Worm (Caenorhabditis elegans) whole organism, L2 larva: ENCODE measurements around the gene str-264.

Source experiments
- C34F6.9 ChIP-seq: fragments of 150-350 bp; optimal IDR thresholded peaks from 2 replicates; lab custom pipeline; 2014; ENCODE audit warnings: missing biosample characterization, missing genetic modification characterization
- F13H6.1 ChIP-seq: sonication (generic microtip); optimal IDR thresholded peaks from 2 replicates; lab custom pipeline; 2016; ENCODE audit warnings: missing genetic modification characterization, missing compliant biosample characterization
- R02D3.7 ChIP-seq: fragments of 150-350 bp; optimal IDR thresholded peaks from 2 replicates; lab custom pipeline; 2014; ENCODE audit warnings: missing biosample characterization, missing genetic modification characterization
- aly-2 ChIP-seq: fragments of 150-350 bp; optimal IDR thresholded peaks from 2 replicates; lab custom pipeline; 2014; ENCODE audit warnings: missing biosample characterization, missing genetic modification characterization
- ama-1 ChIP-seq: fragments of 150-350 bp; optimal IDR thresholded peaks from 2 replicates; lab custom pipeline; 2018; ENCODE audit warnings: inconsistent platforms
- blmp-1 ChIP-seq: sonication (generic microtip); optimal IDR thresholded peaks from 2 replicates; lab custom pipeline; 2017; ENCODE audit warnings: missing genetic modification characterization, mild to moderate bottlenecking, missing compliant biosample characterization, antibody characterized with exemption, moderate library complexity; ENCODE audit not compliant: insufficient read depth
- ceh-16 ChIP-seq: fragments of 150-350 bp; optimal IDR thresholded peaks from 2 replicates; lab custom pipeline; 2014; ENCODE audit warnings: missing biosample characterization, missing genetic modification characterization
- ceh-82 ChIP-seq: fragments of 150-350 bp; optimal IDR thresholded peaks from 2 replicates; lab custom pipeline; 2014; ENCODE audit warnings: missing biosample characterization, missing genetic modification characterization
- dmd-4 ChIP-seq: sonication (generic microtip); optimal IDR thresholded peaks from 2 replicates; lab custom pipeline; 2017; ENCODE audit warnings: missing biosample characterization, missing genetic modification characterization
- egl-27 ChIP-seq: sonication (generic microtip); optimal IDR thresholded peaks from 3 replicates; lab custom pipeline; 2017; ENCODE audit warnings: missing biosample characterization, missing genetic modification reagents, missing genetic modification characterization
- elt-1 ChIP-seq: fragments of 150-350 bp; optimal IDR thresholded peaks from 2 replicates; lab custom pipeline; 2014; ENCODE audit warnings: missing biosample characterization, missing genetic modification characterization
- fos-1 ChIP-seq: fragments of 150-350 bp; optimal IDR thresholded peaks from 2 replicates; lab custom pipeline; 2014; ENCODE audit warnings: missing biosample characterization, missing genetic modification characterization
- lin-11 ChIP-seq: fragments of 150-350 bp; sonication (generic microtip); optimal IDR thresholded peaks from 2 replicates; lab custom pipeline; 2014; ENCODE audit warnings: missing biosample characterization, missing genetic modification characterization, inconsistent platforms, mixed read lengths
- lin-13 ChIP-seq: fragments of 150-350 bp; optimal IDR thresholded peaks from 2 replicates; lab custom pipeline; 2014; ENCODE audit warnings: missing biosample characterization, missing genetic modification reagents, missing genetic modification characterization
- lin-39 ChIP-seq: fragments of 150-350 bp; optimal IDR thresholded peaks from 2 replicates; lab custom pipeline; 2014; ENCODE audit warnings: missing biosample characterization, missing genetic modification reagents, missing genetic modification characterization
- lsy-2 ChIP-seq, 2 experiments: fragments of 150-350 bp in 1 of 2; sonication (generic microtip) in 1 of 2; optimal IDR thresholded peaks; 2 replicates each; lab custom pipeline; 2014 to 2017; ENCODE audit warnings: missing biosample characterization in 2 of 2, missing genetic modification characterization in 2 of 2
- mab-5 ChIP-seq: fragments of 150-350 bp; optimal IDR thresholded peaks from 2 replicates; lab custom pipeline; 2014; ENCODE audit warnings: missing biosample characterization, missing genetic modification characterization
- mbf-1 ChIP-seq: sonication (generic microtip); optimal IDR thresholded peaks from 2 replicates; lab custom pipeline; 2017; ENCODE audit warnings: missing biosample characterization, missing genetic modification characterization
- mdl-1 ChIP-seq, 2 experiments: fragments of 150-350 bp in 1 of 2; sonication (generic microtip) in 1 of 2; optimal IDR thresholded peaks; 2 replicates each; lab custom pipeline; 2017; ENCODE audit warnings: missing biosample characterization in 2 of 2, missing genetic modification characterization in 2 of 2
- nhr-10 ChIP-seq: sonication (generic microtip); optimal IDR thresholded peaks from 2 replicates; lab custom pipeline; 2017; ENCODE audit warnings: missing biosample characterization, missing genetic modification characterization
- nhr-12 ChIP-seq: fragments of 150-350 bp; optimal IDR thresholded peaks from 2 replicates; lab custom pipeline; 2014; ENCODE audit warnings: missing biosample characterization, missing genetic modification characterization
- nhr-21 ChIP-seq: fragments of 150-350 bp; optimal IDR thresholded peaks from 2 replicates; lab custom pipeline; 2014; ENCODE audit warnings: missing biosample characterization, missing genetic modification characterization
- nhr-237 ChIP-seq: fragments of 150-350 bp; optimal IDR thresholded peaks from 2 replicates; lab custom pipeline; 2014; ENCODE audit warnings: missing biosample characterization, missing genetic modification characterization
- nhr-6 ChIP-seq: fragments of 150-350 bp; optimal IDR thresholded peaks from 2 replicates; lab custom pipeline; 2014; ENCODE audit warnings: missing biosample characterization, missing genetic modification characterization
- peb-1 ChIP-seq: fragments of 150-350 bp; optimal IDR thresholded peaks from 2 replicates; lab custom pipeline; 2014; ENCODE audit warnings: missing biosample characterization, missing genetic modification characterization
- sem-4 ChIP-seq: fragments of 150-350 bp; optimal IDR thresholded peaks from 2 replicates; lab custom pipeline; 2014; ENCODE audit warnings: missing biosample characterization, missing genetic modification reagents, missing genetic modification characterization
- skn-1 ChIP-seq: sonication (generic microtip); optimal IDR thresholded peaks from 2 replicates; lab custom pipeline; 2017; ENCODE audit warnings: missing biosample characterization, missing genetic modification characterization
- sma-9 ChIP-seq, 2 experiments: fragments of 150-350 bp in 1 of 2; sonication (generic microtip) in 1 of 2; optimal IDR thresholded peaks; 2 replicates each; lab custom pipeline; 2014 to 2016; ENCODE audit warnings: missing genetic modification characterization in 2 of 2, mild to moderate bottlenecking in 1 of 2, missing biosample characterization in 1 of 2, missing compliant biosample characterization in 1 of 2, missing genetic modification reagents in 1 of 2, moderate library complexity in 1 of 2
- snpc-4 ChIP-seq: fragments of 150-350 bp; optimal IDR thresholded peaks from 2 replicates; lab custom pipeline; 2014; ENCODE audit warnings: missing biosample characterization, missing genetic modification characterization
- unc-39 ChIP-seq: fragments of 150-350 bp; optimal IDR thresholded peaks from 2 replicates; lab custom pipeline; 2014; ENCODE audit warnings: missing biosample characterization, missing genetic modification characterization
- zag-1 ChIP-seq: fragments of 150-350 bp; optimal IDR thresholded peaks from 2 replicates; lab custom pipeline; 2014; ENCODE audit warnings: missing biosample characterization, missing genetic modification characterization
- ztf-1 ChIP-seq: fragments of 200-800 bp; sonication (Bioruptor generic); conservative IDR thresholded peaks from 2 replicates; pipeline ENCODE4 v1.3.6; 2022; ENCODE audit warnings: missing genetic modification characterization, missing compliant biosample characterization
- ztf-11 ChIP-seq: sonication (generic microtip); optimal IDR thresholded peaks from 2 replicates; lab custom pipeline; 2017; ENCODE audit warnings: missing biosample characterization, missing genetic modification characterization
- ztf-4 ChIP-seq: fragments of 150-350 bp; optimal IDR thresholded peaks from 2 replicates; lab custom pipeline; 2014; ENCODE audit warnings: missing biosample characterization, missing genetic modification characterization

str-264 gene

ce11 chrV:15529069-15529468 is 36.7 kb upstream of the str-264 start, which contains the start of gene srh-276:
Gene srh-276 (plus strand): TSS chrV:15529369.
- TF ChIP-seq ceh-16 (tag; lab: Kevin White, UChicago), result no peak
- no peak for TF ChIP-seq snpc-4 (tag; lab: Kevin White, UChicago)
- TF ChIP-seq lsy-2 (tag; optimal IDR thresholded peaks at IDR 0.05; lab: Kevin White, UChicago), result no peak
- TF ChIP-seq lin-13 (GFP tag; lab: Kevin White, UChicago), result no peak
- TF ChIP-seq lin-11 (tag; lab: Kevin White, UChicago), result no peak
- TF ChIP-seq ztf-1 (GFP tag; lab: Robert Waterston, UW), result no peak
- no peak for TF ChIP-seq ztf-4 (tag; lab: Kevin White, UChicago)

DNA sequence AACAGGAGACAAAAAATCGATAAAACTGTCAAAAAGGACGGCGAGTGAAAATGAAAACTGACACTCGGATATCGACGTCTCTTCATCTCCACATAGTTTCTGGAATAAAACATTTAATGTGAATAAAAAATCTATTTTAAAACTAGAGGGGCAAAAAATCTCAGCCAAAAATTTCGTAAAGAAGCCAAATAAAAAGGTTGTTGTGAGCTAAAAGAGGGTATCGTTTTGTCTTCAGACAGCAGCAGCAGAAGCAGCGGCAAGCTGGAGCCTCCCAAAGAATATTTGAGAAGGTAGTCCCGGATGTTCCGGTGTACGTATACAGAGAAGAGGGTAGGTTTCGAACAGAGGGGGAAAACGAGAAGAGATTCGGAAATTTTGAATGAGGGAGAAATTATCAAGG is 29.5 kb upstream of the str-264 start, which contains the start of gene lgc-31:
Gene lgc-31 (minus strand): TSS at position 101 of the 400 bp plus-strand sequence.
- TF ChIP-seq ztf-1 (GFP tag; lab: Robert Waterston, UW) (no peak), nhr-21 (tag; lab: Kevin White, UChicago) (no peak), blmp-1 (no peak), egl-27 (tag; lab: Kevin White, UChicago) (no peak), C34F6.9 (tag; lab: Kevin White, UChicago) (no peak), nhr-6 (tag; lab: Kevin White, UChicago) (no peak), zag-1 (tag; lab: Kevin White, UChicago) (no peak), nhr-237 (tag; lab: Kevin White, UChicago) (no peak), ama-1 (lab: Kevin White, UChicago) (no peak), peb-1 (tag; lab: Kevin White, UChicago) (no peak), dmd-4 (no peak), ceh-82 (tag; lab: Kevin White, UChicago) (no peak), lsy-2 (tag; optimal IDR thresholded peaks at IDR 0.05; lab: Kevin White, UChicago) (no peak), snpc-4 (tag; lab: Kevin White, UChicago) (no peak), elt-1 (tag; lab: Kevin White, UChicago) (no peak)
- TF ChIP-seq, all 48 proteins: peak for 0

ce11 chrV:15520398-15520797 is 28.0 kb upstream of the str-264 start:
- peak; percentile 20 for TF ChIP-seq zag-1 (tag; lab: Kevin White, UChicago)
- no peak for TF ChIP-seq mdl-1 (tag; optimal IDR thresholded peaks at IDR 0.05; lab: Kevin White, UChicago)
- TF ChIP-seq lin-13 (GFP tag; lab: Kevin White, UChicago), result no peak
- peak in 1 of 2 experiments; percentile 29 for TF ChIP-seq lsy-2 (tag; optimal IDR thresholded peaks at IDR 0.05; lab: Kevin White, UChicago)
- peak; percentile 60 for TF ChIP-seq mab-5 (tag; lab: Kevin White, UChicago)
- TF ChIP-seq, all 48 proteins: peak for 3

DNA sequence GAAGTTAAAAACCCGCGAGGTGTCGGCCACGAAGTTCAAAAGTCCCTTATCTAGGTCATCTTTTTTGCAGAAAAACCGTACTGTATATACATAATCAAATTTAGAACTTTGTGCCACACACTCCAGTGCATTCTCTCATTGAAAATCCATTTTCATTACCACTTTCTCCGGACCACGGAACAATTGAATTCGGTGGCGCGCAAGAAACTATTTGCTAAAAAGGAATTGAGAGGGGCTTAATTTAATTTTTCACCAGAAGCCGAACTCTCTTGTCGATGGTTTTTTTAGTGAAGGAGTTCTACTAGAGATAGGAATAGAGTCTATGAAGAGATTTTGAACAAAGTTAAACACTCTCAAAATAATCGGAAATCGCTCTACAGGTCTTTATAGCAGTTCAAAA is 27.4 kb upstream of the str-264 start:
- TF ChIP-seq lin-13 (GFP tag; lab: Kevin White, UChicago), result no peak
- no peak for TF ChIP-seq mbf-1
- no peak for TF ChIP-seq skn-1 (tag; lab: Kevin White, UChicago)
- TF ChIP-seq fos-1 (tag; lab: Kevin White, UChicago), result no peak
- no peak for TF ChIP-seq blmp-1
- TF ChIP-seq ama-1 (lab: Kevin White, UChicago), result no peak
- no peak for TF ChIP-seq lin-39 (tag; lab: Kevin White, UChicago)
- TF ChIP-seq, all 48 proteins: peak for 0

ce11 chrV:15517413-15517812 is 25.0 kb upstream of the str-264 start, which contains the start of gene F21A3.3:
Gene F21A3.3 (plus strand): TSS chrV:15517713.
- TF ChIP-seq C34F6.9 (tag; lab: Kevin White, UChicago) (no peak), R02D3.7 (tag; lab: Kevin White, UChicago) (no peak), unc-39 (no peak), F13H6.1 (tag; lab: Kevin White, UChicago) (no peak), nhr-10 (no peak), aly-2 (no peak), ztf-1 (GFP tag; lab: Robert Waterston, UW) (no peak), ama-1 (lab: Kevin White, UChicago) (no peak), lin-13 (GFP tag; lab: Kevin White, UChicago) (no peak), egl-27 (tag; lab: Kevin White, UChicago) (no peak), blmp-1 (no peak), sma-9 (GFP tag; optimal IDR thresholded peaks at IDR 0.05; lab: Kevin White, UChicago) (no peak), sma-9 (tag; optimal IDR thresholded peaks at IDR 0.05; lab: Kevin White, UChicago) (no peak), mab-5 (tag; lab: Kevin White, UChicago) (no peak), sem-4 (tag; lab: Kevin White, UChicago) (no peak), ztf-4 (tag; lab: Kevin White, UChicago) (no peak), nhr-12 (tag; lab: Kevin White, UChicago) (no peak), peb-1 (tag; lab: Kevin White, UChicago) (no peak), ztf-11 (no peak), mbf-1 (no peak)
